Fruit fly (Drosophila melanogaster): Measurements from ENCODE around the gene CG17544.

CG17544 gene

DNA sequence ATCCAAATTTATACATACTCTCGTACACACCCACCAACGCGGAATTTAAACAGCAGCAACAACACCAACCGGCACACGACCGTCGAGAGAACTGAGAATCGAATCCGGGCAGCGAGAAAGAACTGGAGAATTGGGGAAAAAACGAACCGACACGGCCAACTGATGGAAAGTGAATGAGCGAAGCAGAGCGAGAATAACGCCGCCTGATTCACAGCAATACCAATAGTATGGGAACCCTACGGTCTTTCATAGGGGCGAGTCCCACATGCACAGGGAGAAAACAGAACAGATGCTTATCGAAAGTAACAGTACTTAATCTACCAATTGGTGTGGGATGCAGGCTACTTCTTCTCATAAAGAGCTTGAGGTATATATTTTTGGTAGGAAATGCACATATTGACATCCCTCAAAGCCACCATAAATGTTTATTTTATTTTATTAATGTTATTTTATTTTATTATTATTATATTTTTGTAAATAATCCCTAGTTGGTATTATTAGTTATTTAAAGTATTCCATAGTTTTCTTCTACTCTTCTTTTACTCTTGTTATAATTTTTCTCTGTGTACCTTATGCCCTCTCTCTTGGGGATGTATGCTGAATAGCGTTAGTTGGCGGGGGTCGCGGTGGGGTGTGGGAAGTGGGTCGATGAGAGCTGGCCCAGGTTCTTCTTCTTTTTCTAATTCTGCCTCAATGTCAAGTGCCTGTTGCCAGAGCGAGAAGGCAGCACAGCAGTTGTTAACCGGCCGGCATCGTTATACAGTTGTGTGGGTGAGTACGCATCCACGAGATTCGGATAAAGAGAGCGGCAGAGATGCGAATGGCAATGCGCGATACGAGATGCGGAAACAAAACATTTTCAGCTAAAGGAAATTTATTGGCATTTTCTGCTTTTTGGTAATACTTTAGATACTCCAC is at the start of gene CG17544:
Gene CG17544 (minus strand): TSS at position 177 of the 918 bp plus-strand sequence.
- no peak for TF ChIP-seq Dll (optimal IDR thresholded peaks at IDR 0.05)
- TF ChIP-seq EcR (GFP tag; optimal IDR thresholded peaks at IDR 0.05): no peak
- no peak for TF ChIP-seq usp (GFP tag; optimal IDR thresholded peaks at IDR 0.05)
- no peak for TF ChIP-seq pan (optimal IDR thresholded peaks at IDR 0.05)
- TF ChIP-seq psq (optimal IDR thresholded peaks at IDR 0.05): no peak
- no peak for TF ChIP-seq CG8478 (optimal IDR thresholded peaks at IDR 0.05)

DNA sequence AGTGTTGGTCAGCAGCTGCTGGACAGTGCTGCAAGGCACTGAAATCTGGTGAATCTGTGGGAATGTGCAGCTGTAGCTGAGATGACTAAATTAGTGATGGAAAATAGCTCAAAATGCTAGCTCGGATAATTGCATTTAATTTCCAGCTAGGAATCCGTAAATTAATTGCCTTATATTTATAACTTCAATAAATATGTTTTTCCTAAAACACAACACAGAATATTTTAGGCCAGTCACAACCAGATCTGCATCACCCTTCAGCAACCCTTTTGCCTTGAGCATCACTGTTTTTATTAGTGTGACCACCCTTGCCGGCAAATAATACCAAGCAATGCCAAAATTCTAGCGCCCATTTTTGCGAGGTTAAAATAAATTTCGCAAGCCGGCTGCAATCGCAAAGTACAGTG is 46.4 kb upstream of the CG17544 start, which contains the start of gene Hs2st:
Gene Hs2st (minus strand): TSS at position 17 of the 407 bp plus-strand sequence.
- TF ChIP-seq psq (optimal IDR thresholded peaks at IDR 0.05) (no peak), CG8478 (optimal IDR thresholded peaks at IDR 0.05) (no peak), pan (optimal IDR thresholded peaks at IDR 0.05) (no peak), usp (GFP tag; optimal IDR thresholded peaks at IDR 0.05) (no peak), Dll (optimal IDR thresholded peaks at IDR 0.05) (no peak), EcR (GFP tag; optimal IDR thresholded peaks at IDR 0.05) (no peak)

DNA sequence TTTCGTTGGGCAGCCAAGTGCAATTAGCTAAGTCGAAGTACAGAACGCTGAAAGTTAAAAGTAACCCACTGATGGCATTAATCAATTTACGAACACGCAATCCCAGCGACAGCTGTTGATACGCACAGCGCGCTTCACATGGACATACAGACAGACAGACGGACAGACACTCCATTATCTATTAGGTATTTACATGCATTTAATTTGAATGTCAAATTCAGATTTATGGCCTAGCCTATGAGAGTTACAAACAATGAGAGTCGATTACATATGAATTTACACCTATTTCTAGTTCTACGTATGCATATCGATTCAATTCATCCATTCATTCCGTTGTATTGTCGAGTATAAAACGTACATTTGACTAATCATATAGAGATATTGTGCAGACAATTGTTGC is 44.3 kb upstream of the CG17544 start, which contains the start of gene CG10237:
Gene CG10237 (minus strand): TSS at position 101 of the 400 bp plus-strand sequence.
- no peak for TF ChIP-seq CG8478 (optimal IDR thresholded peaks at IDR 0.05)
- no peak for TF ChIP-seq usp (GFP tag; optimal IDR thresholded peaks at IDR 0.05)
- no peak for TF ChIP-seq psq (optimal IDR thresholded peaks at IDR 0.05)
- TF ChIP-seq pan (optimal IDR thresholded peaks at IDR 0.05): no peak
- no peak for TF ChIP-seq EcR (GFP tag; optimal IDR thresholded peaks at IDR 0.05)

DNA sequence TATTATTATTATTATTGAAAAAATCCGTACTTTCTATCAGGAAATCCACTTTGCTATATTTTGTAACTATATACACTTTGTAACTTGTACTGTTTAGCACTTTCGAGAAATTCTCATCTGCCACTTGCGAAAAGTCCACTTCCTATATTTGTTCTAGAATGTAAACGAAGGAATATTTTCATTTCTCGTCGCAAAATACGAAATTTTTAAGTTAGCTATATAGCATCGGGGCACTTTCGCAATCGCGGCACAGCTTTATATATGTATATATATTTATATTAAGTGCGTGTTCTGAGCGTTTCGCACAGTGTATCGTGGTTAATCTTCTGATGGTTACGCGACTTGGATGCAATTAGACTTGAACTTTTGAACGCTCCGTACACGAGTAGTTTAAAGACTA is 43.5 kb upstream of the CG17544 start, which contains the start of gene RanGAP:
Gene RanGAP (plus strand): TSS at position 169 of the 400 bp plus-strand sequence.
- no peak for TF ChIP-seq CG8478 (optimal IDR thresholded peaks at IDR 0.05)
- no peak for TF ChIP-seq pan (optimal IDR thresholded peaks at IDR 0.05)

DNA sequence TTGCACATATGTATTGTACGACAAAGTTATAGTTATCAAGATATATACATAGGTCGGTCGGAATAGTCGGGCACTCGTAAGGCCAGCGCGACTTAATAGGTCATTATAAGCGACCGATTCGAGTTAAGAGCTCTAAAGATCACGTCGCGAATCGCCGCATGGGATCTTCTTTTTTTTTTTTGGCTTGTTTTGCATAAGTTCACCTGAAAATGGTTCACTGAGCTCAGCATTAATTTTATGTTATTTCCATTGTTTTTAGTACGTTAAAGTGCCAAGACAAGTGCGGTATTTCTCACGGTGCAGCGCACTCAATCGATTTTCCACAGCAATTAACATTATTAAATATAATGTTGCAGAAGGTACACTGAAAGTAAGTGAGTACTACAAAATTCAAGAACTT is 43.0 kb upstream of the CG17544 start:
- no peak for TF ChIP-seq pan (optimal IDR thresholded peaks at IDR 0.05)
- no peak for TF ChIP-seq CG8478 (optimal IDR thresholded peaks at IDR 0.05)
- TF ChIP-seq EcR (GFP tag; optimal IDR thresholded peaks at IDR 0.05): no peak
- TF ChIP-seq Dll (optimal IDR thresholded peaks at IDR 0.05): no peak
- TF ChIP-seq psq (optimal IDR thresholded peaks at IDR 0.05): no peak
- no peak for TF ChIP-seq usp (GFP tag; optimal IDR thresholded peaks at IDR 0.05)

DNA sequence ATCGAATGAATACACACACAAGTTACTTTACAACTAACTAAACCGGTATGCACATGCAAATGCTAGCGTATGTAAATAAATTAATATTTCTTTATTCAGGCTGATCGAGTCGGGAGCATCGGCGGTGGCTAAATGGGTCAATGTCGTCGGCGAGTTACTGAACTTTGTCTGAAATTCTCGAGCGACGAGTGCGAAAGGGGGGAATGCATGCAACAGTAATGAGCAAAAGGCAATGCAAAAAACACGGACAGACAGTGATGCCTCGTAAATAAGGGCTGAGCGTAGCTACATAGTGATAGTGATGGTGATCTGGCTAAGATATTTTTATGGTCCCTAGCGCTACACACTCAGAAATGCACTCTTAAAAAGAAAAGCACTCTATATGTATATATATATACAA is 42.4 kb upstream of the CG17544 start:
- TF ChIP-seq EcR (GFP tag; optimal IDR thresholded peaks at IDR 0.05) (peak in 1 of 2 experiments; percentile 75), pan (optimal IDR thresholded peaks at IDR 0.05) (no peak), Dll (optimal IDR thresholded peaks at IDR 0.05) (no peak)

DNA sequence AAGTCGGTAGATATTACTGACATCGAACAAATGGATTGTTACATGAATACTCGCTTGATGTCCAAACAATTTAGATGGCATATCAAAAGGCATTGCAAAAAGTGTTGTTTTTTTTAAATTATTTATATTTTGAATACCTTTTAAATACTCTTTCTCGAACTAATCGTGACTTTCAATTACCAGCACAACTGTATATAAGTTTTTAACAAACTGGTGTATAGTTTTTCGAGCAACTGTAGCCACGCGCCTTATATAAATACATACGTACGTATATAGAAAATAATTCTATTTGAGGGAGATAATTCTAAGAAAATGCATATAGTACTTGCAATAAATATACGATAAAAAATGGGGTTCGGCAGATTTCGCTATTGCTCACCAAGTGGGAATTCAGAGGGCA is 42.0 kb upstream of the CG17544 start:
- TF ChIP-seq EcR (GFP tag; optimal IDR thresholded peaks at IDR 0.05) (no peak), psq (optimal IDR thresholded peaks at IDR 0.05) (no peak)

DNA sequence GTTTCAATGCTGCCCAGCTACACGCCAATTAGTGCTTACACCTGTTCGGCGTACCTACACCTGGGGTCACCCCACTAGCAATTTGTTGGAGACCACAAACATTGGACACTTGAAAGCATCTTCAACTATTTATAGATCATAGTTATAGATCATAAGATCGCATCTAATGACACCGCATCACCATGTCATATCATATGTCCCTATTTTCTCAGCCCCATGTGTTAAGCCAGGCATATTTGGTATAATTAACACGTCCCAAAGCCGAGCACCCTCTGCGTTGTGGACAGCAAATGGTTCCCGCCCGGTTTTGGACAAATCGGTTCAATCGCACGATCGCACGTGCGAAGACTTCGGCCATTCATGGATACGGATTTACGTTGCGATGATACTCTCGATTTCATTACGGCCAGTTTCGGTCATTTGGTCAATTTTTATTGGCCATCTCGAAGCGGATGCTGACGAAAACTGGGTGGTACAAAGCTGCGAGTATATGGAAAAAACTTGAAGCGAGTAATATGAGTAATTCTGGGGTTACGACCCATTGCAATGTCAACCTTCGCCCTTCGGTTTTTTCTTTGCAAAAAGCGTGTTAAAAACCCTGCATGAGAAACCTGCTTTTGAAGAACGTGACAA is 41.4 kb upstream of the CG17544 start:
- TF ChIP-seq psq (optimal IDR thresholded peaks at IDR 0.05) (no peak), Dll (optimal IDR thresholded peaks at IDR 0.05) (no peak), CG8478 (optimal IDR thresholded peaks at IDR 0.05) (no peak), pan (optimal IDR thresholded peaks at IDR 0.05) (no peak), EcR (GFP tag; optimal IDR thresholded peaks at IDR 0.05) (no peak), usp (GFP tag; optimal IDR thresholded peaks at IDR 0.05) (no peak)

DNA sequence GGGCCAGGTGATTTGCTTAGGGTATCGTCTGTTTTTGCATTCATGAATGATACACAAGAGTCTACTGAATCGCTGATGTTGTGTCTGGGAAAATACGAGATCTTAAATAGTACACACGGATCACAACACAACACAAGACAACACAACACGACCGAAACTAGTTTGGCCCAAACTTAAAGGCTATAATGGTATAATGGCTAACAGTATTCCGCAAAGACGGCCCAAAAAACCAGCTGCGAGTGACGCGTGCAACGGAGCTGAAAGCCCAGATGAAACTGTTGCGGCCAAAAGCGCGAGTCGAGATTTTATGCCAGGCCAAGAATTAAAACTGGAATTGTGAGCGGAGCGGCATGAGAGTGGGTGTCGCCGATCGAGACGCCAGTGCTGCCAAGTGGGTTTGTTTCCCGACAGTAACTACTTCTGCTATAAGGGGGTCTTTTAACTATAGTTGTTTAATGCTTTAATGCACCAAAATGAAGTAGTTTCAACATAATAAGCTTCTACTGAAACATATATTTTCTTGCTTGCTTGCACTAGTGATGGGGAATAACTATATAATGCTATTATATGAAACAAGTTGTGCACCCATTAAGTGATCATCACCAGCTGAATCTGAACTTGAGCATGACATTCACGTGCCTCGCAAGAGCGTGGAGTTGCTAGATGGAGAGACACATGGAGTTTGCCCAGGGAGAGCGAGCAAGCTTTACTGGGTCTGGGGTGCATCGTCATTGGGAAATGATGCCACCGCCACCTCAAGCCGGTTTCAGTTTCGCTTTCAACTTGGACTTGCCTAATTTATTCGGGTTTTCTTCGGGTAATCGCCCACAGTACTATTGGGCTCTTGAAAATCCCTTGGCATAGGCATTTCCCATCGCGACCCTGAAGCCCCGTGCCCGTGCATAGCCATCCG is 40.6 kb upstream of the CG17544 start:
- TF ChIP-seq Dll (optimal IDR thresholded peaks at IDR 0.05): no peak
- no peak for TF ChIP-seq EcR (GFP tag; optimal IDR thresholded peaks at IDR 0.05)
- no peak for TF ChIP-seq psq (optimal IDR thresholded peaks at IDR 0.05)

DNA sequence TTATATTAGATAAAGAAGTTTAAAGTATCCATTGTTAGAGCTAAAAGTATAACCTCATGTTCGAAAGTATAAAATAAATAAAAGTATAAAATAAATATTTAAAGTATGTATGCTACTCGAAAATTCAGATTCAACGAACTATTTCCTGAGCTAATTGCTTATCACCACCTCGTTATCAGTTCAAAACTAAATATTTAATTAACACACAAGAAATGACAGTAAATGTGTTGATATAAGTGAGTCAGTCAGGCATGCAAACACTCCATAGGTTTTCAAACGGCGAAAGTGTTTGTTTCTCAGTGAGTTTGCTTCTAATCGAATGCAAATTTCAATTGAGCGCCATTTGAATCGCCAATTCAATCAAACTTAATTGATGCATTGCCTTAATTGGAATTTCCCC is 36.0 kb upstream of the CG17544 start:
- TF ChIP-seq CG8478 (optimal IDR thresholded peaks at IDR 0.05) (no peak), EcR (GFP tag; optimal IDR thresholded peaks at IDR 0.05) (no peak), pan (optimal IDR thresholded peaks at IDR 0.05) (no peak), psq (optimal IDR thresholded peaks at IDR 0.05) (no peak), Dll (optimal IDR thresholded peaks at IDR 0.05) (no peak), usp (GFP tag; optimal IDR thresholded peaks at IDR 0.05) (no peak)

DNA sequence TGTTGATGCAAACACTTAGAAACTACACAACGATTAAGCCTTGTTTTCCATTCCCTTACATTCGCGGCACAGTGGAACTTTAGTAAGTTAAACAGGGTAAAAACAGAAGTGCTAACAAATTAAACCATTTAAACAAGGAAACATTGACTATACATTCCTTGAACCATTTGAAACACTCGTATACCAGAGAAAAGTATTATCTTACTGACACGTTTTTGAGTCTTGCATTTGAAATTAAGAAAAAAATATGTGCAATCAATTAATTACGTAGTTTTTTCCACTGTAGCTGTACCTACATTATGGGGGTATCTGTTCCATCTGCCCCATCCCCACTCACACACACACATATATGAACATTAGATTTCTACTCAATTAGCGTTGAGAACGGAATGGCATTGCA is 35.0 kb upstream of the CG17544 start:
- no peak for TF ChIP-seq CG8478 (optimal IDR thresholded peaks at IDR 0.05)
- no peak for TF ChIP-seq Dll (optimal IDR thresholded peaks at IDR 0.05)
- TF ChIP-seq EcR (GFP tag; optimal IDR thresholded peaks at IDR 0.05): no peak
- no peak for TF ChIP-seq psq (optimal IDR thresholded peaks at IDR 0.05)
- TF ChIP-seq pan (optimal IDR thresholded peaks at IDR 0.05): no peak
- no peak for TF ChIP-seq usp (GFP tag; optimal IDR thresholded peaks at IDR 0.05)

Measured in whole organism.